Fruit fly (Drosophila melanogaster) whole organism, prepupa: ENCODE data around the gene CG44006.

ENCODE experiments used
- Blimp-1 ChIP-seq: fragments of 200-800 bp; sonication (Bioruptor generic); optimal IDR thresholded peaks from 3 replicates; lab custom pipeline; 2017; ENCODE audit warnings: missing biosample characterization, missing genetic modification characterization, mild to moderate bottlenecking, moderate library complexity, missing genetic modification reagents
- CG10631 ChIP-seq: fragments of 200-800 bp; sonication (Bioruptor generic); optimal IDR thresholded peaks from 2 replicates; lab custom pipeline; 2016; ENCODE audit warnings: missing biosample characterization, missing genetic modification characterization
- CG10669 ChIP-seq: fragments of 200-800 bp; sonication (Bioruptor generic); optimal IDR thresholded peaks from 3 replicates; lab custom pipeline; 2018; ENCODE audit warnings: missing biosample characterization, mild to moderate bottlenecking, missing genetic modification characterization, moderate library complexity
- CG11762 ChIP-seq: fragments of 200-800 bp; sonication (Bioruptor generic); optimal IDR thresholded peaks from 3 replicates; lab custom pipeline; 2016; ENCODE audit warnings: missing biosample characterization, missing genetic modification characterization; ENCODE audit not compliant: insufficient read depth
- CG11902 ChIP-seq: fragments of 200-800 bp; sonication (Bioruptor generic); optimal IDR thresholded peaks from 3 replicates; lab custom pipeline; 2016; ENCODE audit warnings: missing biosample characterization, missing genetic modification characterization
- CG15336 ChIP-seq: fragments of 200-800 bp; sonication (Bioruptor generic); IDR thresholded peaks from 2 replicates; pipeline ENCODE4 v1.3.6; 2022; ENCODE audit warnings: missing biosample characterization, missing genetic modification characterization
- CG1621 ChIP-seq: fragments of 200-800 bp; sonication (Bioruptor generic); optimal IDR thresholded peaks from 3 replicates; lab custom pipeline; 2018; ENCODE audit warnings: missing biosample characterization, mild to moderate bottlenecking, missing genetic modification characterization
- CG16779 ChIP-seq: fragments of 200-800 bp; sonication (Bioruptor generic); optimal IDR thresholded peaks from 3 replicates; lab custom pipeline; 2017; ENCODE audit warnings: missing biosample characterization, mild to moderate bottlenecking, missing genetic modification characterization
- CG3032 ChIP-seq: fragments of 200-800 bp; optimal IDR thresholded peaks from 2 replicates; lab custom pipeline; 2019; ENCODE audit warnings: missing biosample characterization, mild to moderate bottlenecking, missing genetic modification characterization, moderate library complexity
- CG32006 ChIP-seq: fragments of 200-800 bp; sonication (Bioruptor generic); optimal IDR thresholded peaks from 3 replicates; lab custom pipeline; 2017; ENCODE audit warnings: missing biosample characterization, mild to moderate bottlenecking, missing genetic modification characterization
- CG4318 ChIP-seq: fragments of 200-800 bp; sonication (Bioruptor generic); optimal IDR thresholded peaks from 3 replicates; lab custom pipeline; 2017; ENCODE audit warnings: missing biosample characterization, mild to moderate bottlenecking, missing genetic modification characterization
- CG6276 ChIP-seq: fragments of 200-800 bp; sonication (Bioruptor generic); optimal IDR thresholded peaks from 2 replicates; lab custom pipeline; 2017; ENCODE audit warnings: missing biosample characterization, mild to moderate bottlenecking, missing genetic modification characterization
- CG6792 ChIP-seq: fragments of 200-800 bp; sonication (Bioruptor generic); optimal IDR thresholded peaks from 3 replicates; lab custom pipeline; 2016; ENCODE audit warnings: missing biosample characterization, missing genetic modification characterization
- CG6808 ChIP-seq: fragments of 200-800 bp; sonication (Bioruptor generic); optimal IDR thresholded peaks from 3 replicates; lab custom pipeline; 2017; ENCODE audit warnings: missing biosample characterization, missing genetic modification characterization, mild to moderate bottlenecking, moderate library complexity, missing genetic modification reagents
- CG8319 ChIP-seq: fragments of 200-800 bp; sonication (Bioruptor generic); optimal IDR thresholded peaks from 3 replicates; lab custom pipeline; 2016; ENCODE audit warnings: missing biosample characterization, missing genetic modification characterization
- CG8632 ChIP-seq: fragments of 200-800 bp; sonication (Bioruptor generic); optimal IDR thresholded peaks from 3 replicates; lab custom pipeline; 2016; ENCODE audit warnings: missing biosample characterization, missing genetic modification characterization
- CG9139 ChIP-seq: fragments of 200-800 bp; sonication (Bioruptor generic); optimal IDR thresholded peaks from 3 replicates; lab custom pipeline; 2017; ENCODE audit warnings: missing biosample characterization, mild to moderate bottlenecking, missing genetic modification characterization
- Eip75B ChIP-seq: fragments of 200-800 bp; sonication (Bioruptor generic); optimal IDR thresholded peaks from 3 replicates; lab custom pipeline; 2016; ENCODE audit warnings: missing biosample characterization, missing genetic modification characterization
- Eip93F ChIP-seq: fragments of 200-800 bp; sonication (Bioruptor generic); optimal IDR thresholded peaks from 2 replicates; lab custom pipeline; 2016; ENCODE audit warnings: missing biosample characterization, mild to moderate bottlenecking, missing genetic modification characterization
- Ets21C ChIP-seq: fragments of 200-800 bp; sonication (Bioruptor generic); optimal IDR thresholded peaks from 3 replicates; lab custom pipeline; 2016; ENCODE audit warnings: missing biosample characterization, missing genetic modification characterization
- Ets96B ChIP-seq: fragments of 200-800 bp; optimal IDR thresholded peaks from 2 replicates; lab custom pipeline; 2019; ENCODE audit warnings: missing biosample characterization, mild to moderate bottlenecking, missing genetic modification characterization, moderate library complexity
- Gug ChIP-seq: fragments of 200-800 bp; sonication (Bioruptor generic); IDR thresholded peaks from 2 replicates; pipeline ENCODE4 v1.3.6; 2022; ENCODE audit warnings: missing biosample characterization, missing genetic modification characterization
- Hr38 ChIP-seq: sonication (Bioruptor generic); optimal IDR thresholded peaks from 2 replicates; lab custom pipeline; 2016; ENCODE audit warnings: missing biosample characterization, missing genetic modification characterization
- Hr39 ChIP-seq: fragments of 200-800 bp; sonication (Bioruptor generic); optimal IDR thresholded peaks from 2 replicates; lab custom pipeline; 2016; ENCODE audit warnings: missing biosample characterization, missing genetic modification characterization
- Lpt ChIP-seq: fragments of 200-800 bp; sonication (Bioruptor generic); optimal IDR thresholded peaks from 3 replicates; lab custom pipeline; 2016; ENCODE audit warnings: missing biosample characterization, missing genetic modification characterization
- Met ChIP-seq: fragments of 200-800 bp; sonication (Bioruptor generic); optimal IDR thresholded peaks from 3 replicates; lab custom pipeline; 2016; ENCODE audit warnings: missing biosample characterization, missing genetic modification characterization
- OdsH ChIP-seq: fragments of 200-800 bp; sonication (Bioruptor generic); optimal IDR thresholded peaks from 3 replicates; lab custom pipeline; 2016; ENCODE audit warnings: missing biosample characterization, missing genetic modification characterization
- Smox ChIP-seq: fragments of 200-800 bp; sonication (Bioruptor generic); optimal IDR thresholded peaks from 3 replicates; lab custom pipeline; 2016; ENCODE audit warnings: missing biosample characterization, missing genetic modification characterization
- Sox102F ChIP-seq: fragments of 200-800 bp; sonication (Bioruptor generic); optimal IDR thresholded peaks from 2 replicates; lab custom pipeline; 2016; ENCODE audit warnings: missing biosample characterization, mild to moderate bottlenecking, missing genetic modification characterization
- Sox15 ChIP-seq: fragments of 200-800 bp; sonication (Bioruptor generic); optimal IDR thresholded peaks from 3 replicates; lab custom pipeline; 2016; ENCODE audit warnings: missing biosample characterization, missing genetic modification characterization
- achi ChIP-seq: fragments of 200-800 bp; sonication (Bioruptor generic); optimal IDR thresholded peaks from 3 replicates; lab custom pipeline; 2016; ENCODE audit warnings: missing biosample characterization, missing genetic modification characterization
- acj6 ChIP-seq: fragments of 200-800 bp; sonication (Bioruptor generic); optimal IDR thresholded peaks from 3 replicates; lab custom pipeline; 2016; ENCODE audit warnings: missing biosample characterization, missing genetic modification characterization
- cyc ChIP-seq: fragments of 200-800 bp; sonication (Bioruptor generic); optimal IDR thresholded peaks from 3 replicates; lab custom pipeline; 2016; ENCODE audit warnings: missing biosample characterization, missing genetic modification characterization
- dac ChIP-seq: fragments of 200-800 bp; sonication (Bioruptor generic); optimal IDR thresholded peaks from 2 replicates; lab custom pipeline; 2017; ENCODE audit warnings: missing biosample characterization, mild to moderate bottlenecking, missing genetic modification characterization
- dsx ChIP-seq: fragments of 200-800 bp; optimal IDR thresholded peaks from 3 replicates; lab custom pipeline; 2019; ENCODE audit warnings: missing biosample characterization, mild to moderate bottlenecking, missing genetic modification characterization, moderate library complexity; ENCODE audit not compliant: poor library complexity, severe bottlenecking
- eg ChIP-seq: fragments of 200-800 bp; sonication (Bioruptor generic); IDR thresholded peaks from 3 replicates; pipeline ENCODE4 v1.3.6; 2022; ENCODE audit warnings: missing biosample characterization, missing genetic modification characterization
- esn ChIP-seq: fragments of 200-800 bp; sonication (Bioruptor generic); optimal IDR thresholded peaks from 2 replicates; lab custom pipeline; 2016; ENCODE audit warnings: missing biosample characterization, mild to moderate bottlenecking, missing genetic modification characterization, moderate library complexity
- fd59A ChIP-seq: fragments of 200-800 bp; sonication (Bioruptor generic); optimal IDR thresholded peaks from 2 replicates; lab custom pipeline; 2017; ENCODE audit warnings: missing biosample characterization, mild to moderate bottlenecking, missing genetic modification characterization, missing genetic modification reagents
- fd85E ChIP-seq: fragments of 200-800 bp; sonication (Bioruptor generic); optimal IDR thresholded peaks from 3 replicates; lab custom pipeline; 2016; ENCODE audit warnings: missing biosample characterization, missing genetic modification characterization
- fkh ChIP-seq: fragments of 200-800 bp; sonication (Bioruptor generic); optimal IDR thresholded peaks from 3 replicates; lab custom pipeline; 2017; ENCODE audit warnings: missing biosample characterization, mild to moderate bottlenecking, missing genetic modification characterization, moderate library complexity
- lz ChIP-seq: fragments of 200-800 bp; sonication (Bioruptor generic); optimal IDR thresholded peaks from 3 replicates; lab custom pipeline; 2016; ENCODE audit warnings: missing biosample characterization, missing genetic modification characterization
- salr ChIP-seq, 2 experiments: fragments of 200-800 bp; sonication (Bioruptor generic); optimal IDR thresholded peaks; 3 replicates each; lab custom pipeline; 2016 to 2018; ENCODE audit warnings: missing biosample characterization in 2 of 2, missing genetic modification characterization in 2 of 2, mild to moderate bottlenecking in 1 of 2
- spab ChIP-seq: fragments of 200-800 bp; sonication (Bioruptor generic); optimal IDR thresholded peaks from 2 replicates; lab custom pipeline; 2017; ENCODE audit warnings: missing biosample characterization, mild to moderate bottlenecking, missing genetic modification characterization, missing genetic modification reagents
- ss ChIP-seq, 2 experiments: fragments of 200-800 bp; sonication (Bioruptor generic); optimal IDR thresholded peaks; 2 replicates in 1 of 2; 3 replicates in 1 of 2; lab custom pipeline; 2017 to 2018; ENCODE audit warnings: mild to moderate bottlenecking in 2 of 2, missing biosample characterization in 2 of 2, missing genetic modification characterization in 2 of 2, moderate library complexity in 1 of 2
- vri ChIP-seq: fragments of 200-800 bp; sonication (Bioruptor generic); optimal IDR thresholded peaks from 3 replicates; lab custom pipeline; 2016; ENCODE audit warnings: missing biosample characterization, mild to moderate bottlenecking, missing genetic modification characterization

Gene CG44006

dm6 chr3L:18064632-18065482, 5.1 kb downstream of the CG44006 start, which contains the start of gene Eip75B (continued):
- no peak; the same call in 2 of the 3 replicates for TF ChIP-seq eg
- peak; percentile 72 for TF ChIP-seq achi (GFP tag; lab: Kevin White, UChicago)
- no peak for TF ChIP-seq Hr38 (GFP tag; lab: Kevin White, UChicago)
- TF ChIP-seq CG4318 (GFP tag; lab: Kevin White, UChicago), result peak; percentile 26
- TF ChIP-seq CG9139, result no peak
- peak; percentile 76 for TF ChIP-seq lz (GFP tag; lab: Kevin White, UChicago)
- TF ChIP-seq vri (GFP tag; lab: Kevin White, UChicago), result peak; percentile 0
- TF ChIP-seq ss (GFP tag; optimal IDR thresholded peaks at IDR 0.05; lab: Kevin White, UChicago), result peak; percentile 4 to 33
- peak; percentile 55 for TF ChIP-seq Sox102F (GFP tag; lab: Kevin White, UChicago)
- peak; percentile 65 for TF ChIP-seq CG6808
- TF ChIP-seq, all 60 proteins: peak for 48

dm6 chr3L:18062959-18063510, 6.9 kb downstream of the CG44006 start:
- TF ChIP-seq CG6276 (GFP tag; lab: Kevin White, UChicago) (peak; percentile 65), fkh (GFP tag; lab: Kevin White, UChicago) (peak; percentile 85), Lpt (GFP tag; lab: Kevin White, UChicago) (peak; percentile 76), OdsH (GFP tag; lab: Kevin White, UChicago) (peak; percentile 77), CG11762 (GFP tag; lab: Kevin White, UChicago) (peak; percentile 35), CG9139 (peak; percentile 49), CG8632 (GFP tag; lab: Kevin White, UChicago) (peak; percentile 56), salr (GFP tag; optimal IDR thresholded peaks at IDR 0.05; lab: Kevin White, UChicago) (peak; percentile 56 to 88), Smox (GFP tag; lab: Kevin White, UChicago) (peak; percentile 57), CG3032 (tag; lab: Kevin White, UChicago) (peak; percentile 82), esn (GFP tag; lab: Kevin White, UChicago) (peak; percentile 49), acj6 (GFP tag; lab: Kevin White, UChicago) (peak; percentile 56), CG15336 (GFP tag; lab: Robert Waterston, UW) (peak; percentile 77), CG1621 (tag; lab: Kevin White, UChicago) (peak; percentile 82), dac (peak; percentile 48), dsx (GFP tag; lab: Kevin White, UChicago) (peak; percentile 85), CG16779 (tag; lab: Kevin White, UChicago) (peak; percentile 57), CG10669 (GFP tag; lab: Kevin White, UChicago) (peak; percentile 73), cyc (GFP tag; lab: Kevin White, UChicago) (peak; percentile 44), CG32006 (GFP tag; lab: Kevin White, UChicago) (peak; percentile 84), fd59A (GFP tag; lab: Kevin White, UChicago) (peak; percentile 72), CG11902 (GFP tag; lab: Kevin White, UChicago) (no peak), Met (GFP tag; lab: Kevin White, UChicago) (peak; percentile 48), vri (GFP tag; lab: Kevin White, UChicago) (peak; percentile 66), Eip93F (GFP tag; lab: Kevin White, UChicago) (no peak), CG6792 (peak; percentile 64), Blimp-1 (GFP tag; lab: Kevin White, UChicago) (peak; percentile 35), Sox15 (GFP tag; lab: Kevin White, UChicago) (peak; percentile 18), eg (peak; percentile 82), fd85E (GFP tag; lab: Kevin White, UChicago) (peak; percentile 51), CG8319 (GFP tag; lab: Kevin White, UChicago) (peak; percentile 13), spab (GFP tag; lab: Kevin White, UChicago) (peak; percentile 61), Ets21C (GFP tag; lab: Kevin White, UChicago) (no peak), Eip75B (GFP tag; lab: Kevin White, UChicago) (peak; percentile 75), achi (GFP tag; lab: Kevin White, UChicago) (peak; percentile 67), lz (GFP tag; lab: Kevin White, UChicago) (no peak), Gug (GFP tag; lab: Robert Waterston, UW) (peak; percentile 80), Hr39 (peak; percentile 30), Ets96B (tag; lab: Kevin White, UChicago) (peak; percentile 89), Sox102F (GFP tag; lab: Kevin White, UChicago) (peak; percentile 52), CG10631 (peak; percentile 79)
